Fruit fly (Drosophila melanogaster): ENCODE measurements around the gene Stam.

The Stam gene

DNA sequence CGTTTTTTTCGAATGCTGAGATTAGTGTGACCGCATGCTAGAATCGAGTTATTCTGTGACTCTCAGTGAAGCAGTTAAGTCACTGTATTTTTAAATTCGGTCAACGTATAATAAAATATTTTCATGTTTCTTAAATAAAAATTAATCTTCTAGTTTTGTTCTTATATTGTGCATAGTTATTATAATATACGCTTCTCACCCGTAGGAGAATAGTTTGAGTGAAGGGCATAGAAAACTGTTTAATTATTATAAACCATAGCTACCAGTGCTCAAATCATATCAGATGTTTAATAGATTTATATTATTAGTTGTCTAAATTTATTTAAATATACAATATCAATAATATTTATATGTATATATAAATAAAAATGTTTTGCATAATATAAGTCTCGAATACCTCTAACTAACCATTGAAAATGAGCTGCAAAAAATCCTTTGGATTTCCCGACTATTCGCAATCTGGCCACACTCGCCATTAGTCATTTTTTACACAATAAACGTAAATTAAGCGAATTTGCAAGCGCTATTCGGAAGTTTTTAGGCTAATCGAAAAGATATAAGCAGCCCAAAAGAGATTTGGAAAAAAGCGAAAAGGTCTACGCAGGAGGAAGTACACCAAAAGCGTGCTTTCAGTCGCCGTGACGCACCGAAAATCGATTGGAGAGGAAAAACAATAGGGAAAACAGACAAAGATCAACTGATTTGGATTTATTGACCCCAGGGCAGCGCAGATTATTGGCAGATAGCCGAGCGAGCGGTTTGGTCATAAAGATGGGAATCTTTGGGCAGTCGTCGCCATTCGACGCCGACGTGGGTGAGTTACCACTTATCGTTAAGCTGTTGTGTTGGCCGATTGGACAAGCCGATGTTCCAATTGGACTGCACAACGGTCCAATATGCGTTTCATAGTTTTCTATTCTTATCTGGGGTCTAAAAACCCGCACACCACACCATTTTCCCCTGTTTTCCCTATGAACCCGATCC, at the start of gene Stam, which contains the start of gene aurB (continued):
- peak; percentile 61 for TF ChIP-seq Oli (tag; optimal IDR thresholded peaks at IDR 0.05)
- TF ChIP-seq CG15269 (tag; optimal IDR thresholded peaks at IDR 0.05), result peak; percentile 71
- TF ChIP-seq ftz-f1 (GFP tag; optimal IDR thresholded peaks at IDR 0.05), result no peak
- no peak for TF ChIP-seq Gug (GFP tag; IDR thresholded peaks at IDR 0.05)
- no peak for TF ChIP-seq ATbp (GFP tag; optimal IDR thresholded peaks at IDR 0.05)
- TF ChIP-seq Myb (GFP tag; optimal IDR thresholded peaks at IDR 0.05), result peak; percentile 86
- peak; percentile 55 for TF ChIP-seq CG1233 (GFP tag; optimal IDR thresholded peaks at IDR 0.05)
- no peak for TF ChIP-seq bowl (GFP tag; IDR thresholded peaks at IDR 0.05)
- no peak for TF ChIP-seq stc (GFP tag; IDR thresholded peaks at IDR 0.05)
- no peak for TF ChIP-seq CG8089 (GFP tag; optimal IDR thresholded peaks at IDR 0.05)
- TF ChIP-seq C15 (GFP tag; IDR thresholded peaks at IDR 0.05), result no peak
- TF ChIP-seq ci (GFP tag; IDR thresholded peaks at IDR 0.05), result no peak
- no peak for TF ChIP-seq disco-r (GFP tag; optimal IDR thresholded peaks at IDR 0.05)
- no peak for TF ChIP-seq eve (GFP tag; optimal IDR thresholded peaks at IDR 0.05)
- TF ChIP-seq CG9817 (tag; optimal IDR thresholded peaks at IDR 0.05), result peak; percentile 60
- TF ChIP-seq Xbp1 (GFP tag; optimal IDR thresholded peaks at IDR 0.05), result peak; percentile 55
- no peak for TF ChIP-seq sc (optimal IDR thresholded peaks at IDR 0.05)
- peak; percentile 41 for TF ChIP-seq sc (GFP tag; optimal IDR thresholded peaks at IDR 0.05)
- TF ChIP-seq CG10147 (GFP tag; optimal IDR thresholded peaks at IDR 0.05), result no peak
- no peak for TF ChIP-seq odd (GFP tag; optimal IDR thresholded peaks at IDR 0.05)
- no peak for TF ChIP-seq CG34224 (GFP tag; IDR thresholded peaks at IDR 0.05; ENCODE audit: partially characterized antibody)
- TF ChIP-seq CG10431 (GFP tag; optimal IDR thresholded peaks at IDR 0.05), result no peak
- TF ChIP-seq CG14710 (tag; optimal IDR thresholded peaks at IDR 0.05), result peak; percentile 73
- TF ChIP-seq mirr (GFP tag; optimal IDR thresholded peaks at IDR 0.05), result no peak
- TF ChIP-seq H2.0 (GFP tag; IDR thresholded peaks at IDR 0.05), result no peak
- peak; percentile 29 for TF ChIP-seq tap (tag; optimal IDR thresholded peaks at IDR 0.05)
- no peak for TF ChIP-seq CG3163 (GFP tag; optimal IDR thresholded peaks at IDR 0.05)
- peak; percentile 47 for TF ChIP-seq CG4424 (GFP tag; optimal IDR thresholded peaks at IDR 0.05)
- no peak for TF ChIP-seq CG4820 (GFP tag; optimal IDR thresholded peaks at IDR 0.05)
- no peak for TF ChIP-seq Mrtf (GFP tag; IDR thresholded peaks at IDR 0.05)
- TF ChIP-seq CG17802 (tag; optimal IDR thresholded peaks at IDR 0.05), result no peak
- peak; percentile 73 for TF ChIP-seq kay (GFP tag; optimal IDR thresholded peaks at IDR 0.05)
- no peak for TF ChIP-seq CG32772 (GFP tag; IDR thresholded peaks at IDR 0.05)
- no peak for TF ChIP-seq inv (GFP tag; IDR thresholded peaks at IDR 0.05; ENCODE audit: partially characterized antibody)
- no peak for TF ChIP-seq ro (GFP tag; IDR thresholded peaks at IDR 0.05)
- TF ChIP-seq CG15073 (GFP tag; optimal IDR thresholded peaks at IDR 0.05), result no peak
- peak; percentile 17 for TF ChIP-seq sens (GFP tag)
- TF ChIP-seq CG13894 (tag; optimal IDR thresholded peaks at IDR 0.05), result peak; percentile 41
- TF ChIP-seq nerfin-2 (GFP tag; IDR thresholded peaks at IDR 0.05; ENCODE audit: partially characterized antibody), result no peak
- no peak for TF ChIP-seq jing (GFP tag; optimal IDR thresholded peaks at IDR 0.05)
- TF ChIP-seq ap (GFP tag; IDR thresholded peaks at IDR 0.05), result no peak
- TF ChIP-seq bsh (GFP tag; optimal IDR thresholded peaks at IDR 0.05), result peak in 1 of 2 experiments; percentile 62
- TF ChIP-seq CG30431 (GFP tag; optimal IDR thresholded peaks at IDR 0.05), result peak; percentile 1
- TF ChIP-seq Rx (GFP tag; IDR thresholded peaks at IDR 0.05), result no peak
- no peak for TF ChIP-seq GATAe (GFP tag; conservative IDR thresholded peaks at IDR 0.05)
- peak; percentile 38 for TF ChIP-seq CG2875 (GFP tag; optimal IDR thresholded peaks at IDR 0.05)
- peak; percentile 57 for TF ChIP-seq gcm (GFP tag; optimal IDR thresholded peaks at IDR 0.05)
- TF ChIP-seq gt (GFP tag; IDR thresholded peaks at IDR 0.05), result no peak
- TF ChIP-seq Hr3 (GFP tag; optimal IDR thresholded peaks at IDR 0.05), result peak; percentile 53
- no peak for TF ChIP-seq CG17328 (GFP tag; IDR thresholded peaks at IDR 0.05)
